Fruit fly (Drosophila melanogaster): ENCODE data around the gene Spt3.

DNA sequence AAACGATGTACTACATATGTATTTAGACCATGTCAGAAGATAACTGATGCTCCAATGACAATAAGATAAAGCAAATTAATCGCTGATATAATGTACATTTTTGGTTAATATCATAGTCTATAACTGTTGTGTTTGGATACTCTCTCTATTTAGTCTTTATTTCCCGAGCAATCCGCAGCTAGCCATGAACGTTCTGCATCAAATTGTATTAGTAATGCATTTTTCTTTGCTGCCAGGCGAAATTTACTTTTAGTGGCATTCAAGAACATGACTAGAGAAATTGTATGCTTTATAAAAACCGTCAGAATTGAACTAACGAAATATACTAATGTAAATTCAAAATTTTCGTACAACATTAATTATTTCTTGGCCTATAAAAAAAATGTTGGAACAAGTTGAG is 45.6 kb upstream of the Spt3 start, which contains the start of gene GC2:
- TF ChIP-seq Dfd (GFP tag; optimal IDR thresholded peaks at IDR 0.05) (no peak), lola (GFP tag; optimal IDR thresholded peaks at IDR 0.05) (no peak), OdsH (GFP tag; optimal IDR thresholded peaks at IDR 0.05) (no peak), sv (GFP tag; optimal IDR thresholded peaks at IDR 0.05) (no peak), h (GFP tag; optimal IDR thresholded peaks at IDR 0.05) (no peak), psq (GFP tag; optimal IDR thresholded peaks at IDR 0.05) (no peak), usp (GFP tag; optimal IDR thresholded peaks at IDR 0.05) (no peak), Mio (GFP tag; optimal IDR thresholded peaks at IDR 0.05) (no peak), rgr (GFP tag; optimal IDR thresholded peaks at IDR 0.05) (no peak), pan (optimal IDR thresholded peaks at IDR 0.05) (no peak), dl (GFP tag; optimal IDR thresholded peaks at IDR 0.05; ENCODE audit: insufficient read depth in 1 of 2, partially characterized antibody in 2 of 2) (no peak), CG32264 (GFP tag; optimal IDR thresholded peaks at IDR 0.05) (no peak), fru (GFP tag; optimal IDR thresholded peaks at IDR 0.05) (no peak), GATAd (GFP tag; optimal IDR thresholded peaks at IDR 0.05) (no peak)
